Worm (Caenorhabditis elegans) whole organism, late embryonic: ENCODE measurements around the gene Y5H2A.1.
"Not testable (repeated sequence)": the region's sequence is repeated elsewhere in the genome, so short reads cannot be mapped to it uniquely, and the experiment has no call there.

Experiments used
- C08G9.2 ChIP-seq: sonication (generic microtip); optimal IDR thresholded peaks from 2 replicates; lab custom pipeline; 2016; ENCODE audit warnings: mild to moderate bottlenecking, missing genetic modification characterization, moderate library complexity, missing compliant biosample characterization
- C38D4.7 ChIP-seq: fragments of 200-800 bp; sonication (Bioruptor generic); optimal IDR thresholded peaks from 2 replicates; lab custom pipeline; 2018; ENCODE audit warnings: mild to moderate bottlenecking, missing genetic modification characterization, moderate library complexity, missing compliant biosample characterization
- K02D7.2 ChIP-seq: sonication (generic microtip); optimal IDR thresholded peaks from 2 replicates; lab custom pipeline; 2017; ENCODE audit warnings: mild to moderate bottlenecking, missing genetic modification characterization, missing compliant biosample characterization
- T23F11.4 ChIP-seq: fragments of 200-800 bp; sonication (Bioruptor generic); optimal IDR thresholded peaks from 2 replicates; lab custom pipeline; 2018; ENCODE audit warnings: mild to moderate bottlenecking, missing genetic modification characterization, missing compliant biosample characterization
- Y22D7AL.16 ChIP-seq: sonication (generic microtip); optimal IDR thresholded peaks from 2 replicates; lab custom pipeline; 2016; ENCODE audit warnings: missing genetic modification characterization, missing compliant biosample characterization
- ahr-1 ChIP-seq: sonication (generic microtip); optimal IDR thresholded peaks from 2 replicates; lab custom pipeline; 2016; ENCODE audit warnings: missing genetic modification characterization, missing compliant biosample characterization
- ceh-14 ChIP-seq: sonication (generic microtip); optimal IDR thresholded peaks from 2 replicates; lab custom pipeline; 2016; ENCODE audit warnings: missing genotype, missing genetic modification characterization, missing compliant biosample characterization
- ceh-18 ChIP-seq: sonication (generic microtip); optimal IDR thresholded peaks from 2 replicates; lab custom pipeline; 2016; ENCODE audit warnings: missing genetic modification characterization, missing compliant biosample characterization
- ceh-19 ChIP-seq: fragments of 200-800 bp; sonication (Bioruptor generic); optimal IDR thresholded peaks from 2 replicates; lab custom pipeline; 2018; ENCODE audit warnings: mild to moderate bottlenecking, missing genetic modification characterization, missing compliant biosample characterization
- ceh-22 ChIP-seq: sonication (generic microtip); optimal IDR thresholded peaks from 2 replicates; lab custom pipeline; 2017; ENCODE audit warnings: missing biosample characterization, missing genetic modification characterization
- ceh-34 ChIP-seq: sonication (generic microtip); optimal IDR thresholded peaks from 2 replicates; lab custom pipeline; 2016; ENCODE audit warnings: mild to moderate bottlenecking, missing genetic modification characterization, missing compliant biosample characterization
- ceh-6 ChIP-seq: fragments of 200-800 bp; sonication (Bioruptor generic); optimal IDR thresholded peaks from 2 replicates; lab custom pipeline; 2018; ENCODE audit warnings: mild to moderate bottlenecking, missing genetic modification characterization, missing compliant biosample characterization
- ceh-9 ChIP-seq: sonication (generic microtip); optimal IDR thresholded peaks from 2 replicates; lab custom pipeline; 2016; ENCODE audit warnings: mild to moderate bottlenecking, missing genetic modification characterization, inconsistent platforms, missing compliant biosample characterization
- dmd-4 ChIP-seq: sonication (generic microtip); optimal IDR thresholded peaks from 2 replicates; lab custom pipeline; 2016; ENCODE audit warnings: borderline replicate concordance, missing genetic modification characterization, missing compliant biosample characterization
- elt-2 ChIP-seq: sonication (generic microtip); optimal IDR thresholded peaks from 2 replicates; lab custom pipeline; 2016; ENCODE audit warnings: missing genetic modification reagents, missing genetic modification characterization, missing compliant biosample characterization
- elt-4 ChIP-seq: sonication (generic microtip); optimal IDR thresholded peaks from 2 replicates; lab custom pipeline; 2016; ENCODE audit warnings: missing genetic modification characterization, missing compliant biosample characterization
- fax-1 ChIP-seq: sonication (generic microtip); optimal IDR thresholded peaks from 2 replicates; lab custom pipeline; 2016; ENCODE audit warnings: missing genotype, missing genetic modification characterization, missing compliant biosample characterization
- fkh-6 ChIP-seq: sonication (generic microtip); optimal IDR thresholded peaks from 2 replicates; lab custom pipeline; 2016; ENCODE audit warnings: missing genetic modification characterization, missing compliant biosample characterization
- gmeb-2 ChIP-seq: sonication (generic microtip); optimal IDR thresholded peaks from 2 replicates; lab custom pipeline; 2016; ENCODE audit warnings: missing genetic modification characterization, inconsistent platforms, missing compliant biosample characterization
- hlh-13 ChIP-seq: fragments of 200-800 bp; sonication (Bioruptor generic); optimal IDR thresholded peaks from 2 replicates; lab custom pipeline; 2018; ENCODE audit warnings: mild to moderate bottlenecking, missing genetic modification characterization, missing compliant biosample characterization
- hlh-15 ChIP-seq: sonication (generic microtip); optimal IDR thresholded peaks from 2 replicates; lab custom pipeline; 2016; ENCODE audit warnings: missing genetic modification characterization, missing compliant biosample characterization
- hlh-30 ChIP-seq: sonication (generic microtip); optimal IDR thresholded peaks from 2 replicates; lab custom pipeline; 2017; ENCODE audit warnings: antibody characterized with exemption, missing genetic modification characterization, missing compliant biosample characterization; ENCODE audit not compliant: insufficient read depth
- hlh-8 ChIP-seq: sonication (generic microtip); optimal IDR thresholded peaks from 2 replicates; lab custom pipeline; 2016; ENCODE audit warnings: missing genotype, missing genetic modification characterization, missing compliant biosample characterization
- lin-11 ChIP-seq: fragments of 200-800 bp; sonication (Bioruptor generic); optimal IDR thresholded peaks from 2 replicates; lab custom pipeline; 2018; ENCODE audit warnings: mild to moderate bottlenecking, missing genetic modification characterization, missing compliant biosample characterization
- madf-2 ChIP-seq: sonication (generic microtip); optimal IDR thresholded peaks from 2 replicates; lab custom pipeline; 2017; ENCODE audit warnings: missing genetic modification characterization, missing compliant biosample characterization
- nhr-11 ChIP-seq: fragments of 150-350 bp; optimal IDR thresholded peaks from 2 replicates; lab custom pipeline; 2014; ENCODE audit warnings: missing biosample characterization, missing genetic modification characterization
- nhr-232 ChIP-seq: sonication (generic microtip); optimal IDR thresholded peaks from 2 replicates; lab custom pipeline; 2016; ENCODE audit warnings: missing genetic modification characterization, missing compliant biosample characterization
- npax-4 ChIP-seq: sonication (generic microtip); optimal IDR thresholded peaks from 2 replicates; lab custom pipeline; 2016; ENCODE audit warnings: missing genetic modification characterization, missing compliant biosample characterization
- odd-2 ChIP-seq: sonication (generic microtip); optimal IDR thresholded peaks from 2 replicates; lab custom pipeline; 2017; ENCODE audit warnings: antibody characterized with exemption, mild to moderate bottlenecking, missing genetic modification characterization, missing compliant biosample characterization
- pag-3 ChIP-seq: sonication (generic microtip); optimal IDR thresholded peaks from 2 replicates; lab custom pipeline; 2016; ENCODE audit warnings: missing compliant biosample characterization, missing genetic modification characterization, borderline replicate concordance
- pat-9 ChIP-seq: fragments of 200-800 bp; sonication (Bioruptor generic); optimal IDR thresholded peaks from 2 replicates; lab custom pipeline; 2018; ENCODE audit warnings: mild to moderate bottlenecking, missing genetic modification characterization, moderate library complexity, missing compliant biosample characterization
- pros-1 ChIP-seq: fragments of 150-350 bp; optimal IDR thresholded peaks from 2 replicates; lab custom pipeline; 2014; ENCODE audit warnings: missing biosample characterization, missing genetic modification reagents, missing genetic modification characterization
- rnt-1 ChIP-seq: sonication (generic microtip); optimal IDR thresholded peaks from 2 replicates; lab custom pipeline; 2016; ENCODE audit warnings: missing genetic modification characterization, missing compliant biosample characterization
- sox-2 ChIP-seq: fragments of 200-800 bp; sonication (Bioruptor generic); IDR thresholded peaks from 2 replicates; pipeline ENCODE4 v1.3.6; 2022; ENCODE audit warnings: missing genetic modification reagents, missing genetic modification characterization, missing compliant biosample characterization
- ttx-3 ChIP-seq: sonication (generic microtip); optimal IDR thresholded peaks from 2 replicates; lab custom pipeline; 2016; ENCODE audit warnings: missing genetic modification reagents, missing genetic modification characterization, missing compliant biosample characterization
- unc-3 ChIP-seq, 2 experiments: fragments of 200-800 bp in 1 of 2; sonication (Bioruptor generic) in 1 of 2; sonication (generic microtip) in 1 of 2; conservative IDR thresholded peaks in 1 of 2; optimal IDR thresholded peaks in 1 of 2; 2 replicates each; pipeline versions ENCODE4 v1.3.6 to Lab custom; 2016 to 2022; ENCODE audit warnings: missing compliant biosample characterization in 2 of 2, missing genetic modification characterization in 2 of 2, missing genetic modification reagents in 1 of 2
- unc-42 ChIP-seq: sonication (generic microtip); optimal IDR thresholded peaks from 2 replicates; lab custom pipeline; 2016; ENCODE audit warnings: missing genotype, missing genetic modification characterization, missing compliant biosample characterization
- unc-55 ChIP-seq: sonication (generic microtip); optimal IDR thresholded peaks from 2 replicates; lab custom pipeline; 2017; ENCODE audit warnings: missing biosample characterization, missing genetic modification reagents, missing genetic modification characterization
- unc-86 ChIP-seq: sonication (generic microtip); optimal IDR thresholded peaks from 2 replicates; lab custom pipeline; 2016; ENCODE audit warnings: missing genetic modification characterization, missing compliant biosample characterization
- zip-5 ChIP-seq: sonication (generic microtip); optimal IDR thresholded peaks from 2 replicates; lab custom pipeline; 2016; ENCODE audit warnings: missing genetic modification characterization, missing compliant biosample characterization
- ztf-16 ChIP-seq: sonication (generic microtip); optimal IDR thresholded peaks from 2 replicates; lab custom pipeline; 2017; ENCODE audit warnings: missing genetic modification characterization, missing compliant biosample characterization

Gene Y5H2A.1

DNA sequence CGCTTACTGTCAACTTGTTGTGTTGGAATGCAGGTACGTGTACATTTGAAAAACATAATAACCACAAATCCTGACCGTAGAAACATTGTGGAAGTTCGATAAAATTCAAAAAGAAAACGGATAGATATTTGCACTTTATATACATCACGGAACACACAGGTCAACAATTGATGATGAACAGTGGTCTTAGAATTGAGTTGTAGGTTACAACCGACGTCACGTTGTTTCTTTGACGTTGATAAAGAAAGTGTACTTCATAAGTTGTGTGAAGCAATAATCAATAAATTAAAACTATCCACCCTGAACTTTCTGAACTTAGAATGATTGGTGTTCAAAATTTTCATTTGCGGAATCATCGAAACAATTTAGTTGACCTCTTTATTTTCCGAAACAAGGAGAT lies at the start of gene Y5H2A.1:
TSS of gene Y5H2A.1 (minus strand) at position 101 of the 400 bp plus-strand sequence.
- TF ChIP-seq ceh-18 (tag; lab: Kevin White, UChicago) (no peak), hlh-30 (no peak), fkh-6 (tag; lab: Kevin White, UChicago) (no peak), ceh-19 (GFP tag; lab: Kevin White, UChicago) (no peak)

DNA sequence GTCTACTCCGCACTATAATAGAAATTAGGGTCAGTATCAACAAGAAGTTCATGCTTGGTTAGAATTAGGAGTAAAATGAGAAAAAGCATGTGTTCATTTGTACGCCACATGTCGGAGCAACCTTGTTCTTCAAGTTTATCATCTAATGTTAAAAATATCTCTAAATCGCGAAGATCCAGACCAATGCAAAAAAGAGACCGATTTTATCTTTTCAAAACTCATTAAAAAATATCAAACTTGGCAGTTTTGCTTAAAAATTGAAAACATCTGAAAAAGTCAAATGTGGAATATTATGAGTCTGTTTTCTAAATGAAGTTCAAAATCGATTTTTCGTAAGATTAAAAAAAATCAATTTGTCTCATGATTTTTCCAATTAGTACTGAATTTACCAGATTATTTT lies 49.4 kb upstream of the Y5H2A.1 start, which contains the start of gene Y19D10B.6:
TSS of gene Y19D10B.6 (minus strand) at position 101 of the 400 bp plus-strand sequence.
- TF ChIP-seq ztf-16; Y22D7AL.16; lin-11 (tag; lab: Kevin White, UChicago): not testable (repeated sequence)

DNA sequence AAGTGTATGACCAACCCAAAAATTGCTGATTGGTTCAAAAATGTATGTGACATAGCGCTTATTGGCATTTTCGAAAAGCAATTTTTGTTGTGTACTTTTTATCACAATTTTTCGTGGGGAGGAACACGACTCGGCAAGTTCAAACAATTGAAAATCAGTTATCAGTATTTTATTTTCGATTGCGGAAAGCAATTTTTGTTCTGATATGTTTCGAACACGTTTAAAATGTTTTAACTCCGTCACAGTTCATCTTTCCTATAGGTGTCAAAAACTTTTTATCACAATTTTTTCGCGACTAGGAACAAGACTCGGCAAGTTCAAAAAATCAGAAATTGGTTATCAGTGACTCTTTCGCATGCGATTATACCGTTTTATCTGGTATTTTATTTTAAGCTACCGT lies 36.6 kb upstream of the Y5H2A.1 start:
- TF ChIP-seq zip-5 (tag; lab: Kevin White, UChicago) (no peak), ceh-6 (GFP tag; lab: Kevin White, UChicago) (no peak), ceh-9 (no peak), lin-11 (tag; lab: Kevin White, UChicago) (no peak), npax-4 (tag; lab: Kevin White, UChicago) (no peak), nhr-11 (tag; lab: Kevin White, UChicago) (no peak), gmeb-2 (tag; lab: Kevin White, UChicago) (no peak), C38D4.7 (GFP tag; lab: Kevin White, UChicago) (no peak), ceh-18 (tag; lab: Kevin White, UChicago) (no peak), Y22D7AL.16 (no peak), ahr-1 (tag; lab: Kevin White, UChicago) (no peak), ceh-34 (no peak), dmd-4 (tag; lab: Kevin White, UChicago) (no peak)

DNA sequence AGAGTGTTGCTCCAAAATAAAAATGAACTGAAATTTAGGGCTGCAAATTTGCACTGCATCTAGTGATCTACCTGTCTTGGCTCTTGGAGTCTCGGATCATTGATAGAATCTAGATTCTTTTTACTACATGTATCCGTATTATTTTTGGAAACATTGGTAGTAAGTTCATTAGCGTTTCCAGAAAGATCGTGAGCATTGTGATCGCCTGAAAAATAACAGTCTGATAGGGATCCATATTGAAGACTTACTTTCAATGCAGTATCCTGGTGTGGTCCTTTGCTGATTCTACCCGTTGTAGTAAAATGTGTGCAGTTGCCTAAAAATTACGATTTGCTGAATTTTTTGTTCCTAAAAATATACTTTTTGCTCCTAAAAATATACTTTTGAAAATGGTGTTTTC lies 34.7 kb upstream of the Y5H2A.1 start:
- TF ChIP-seq madf-2 (tag; lab: Kevin White, UChicago) (no peak), C08G9.2 (tag; lab: Kevin White, UChicago) (no peak), ceh-9 (no peak), ahr-1 (tag; lab: Kevin White, UChicago) (no peak), nhr-11 (tag; lab: Kevin White, UChicago) (no peak), ztf-16 (no peak), ceh-14 (no peak), unc-42 (no peak), pag-3 (tag; lab: Kevin White, UChicago) (no peak), ceh-22 (tag; lab: Kevin White, UChicago) (no peak), nhr-232 (tag; lab: Kevin White, UChicago) (no peak), ceh-34 (no peak), K02D7.2 (tag; lab: Kevin White, UChicago) (no peak), ceh-18 (tag; lab: Kevin White, UChicago) (no peak), ttx-3 (tag; lab: Kevin White, UChicago) (no peak), pat-9 (tag; lab: Kevin White, UChicago) (no peak)

DNA sequence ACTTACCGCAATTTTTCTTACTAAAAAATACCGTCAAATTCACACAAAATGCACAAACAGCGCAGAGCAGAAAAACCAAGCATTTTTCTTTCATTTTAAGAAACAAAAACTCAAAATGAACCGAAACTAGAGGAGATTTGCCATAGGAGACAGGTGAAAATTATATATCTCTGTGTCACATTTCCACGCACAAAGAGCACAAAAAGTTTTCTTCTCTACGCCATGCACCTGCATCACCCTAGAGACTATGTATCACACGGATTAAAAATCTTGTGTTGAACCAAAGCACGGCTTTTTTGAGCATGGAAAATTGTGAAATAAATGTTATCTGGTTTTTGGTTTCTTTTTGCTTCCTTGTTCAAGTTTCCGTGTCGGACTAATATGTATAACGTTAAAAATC lies 32.1 kb upstream of the Y5H2A.1 start, which contains the start of gene irld-15:
TSS of gene irld-15 (minus strand) at position 101 of the 400 bp plus-strand sequence.
- TF ChIP-seq fax-1 (tag; lab: Kevin White, UChicago) (no peak), odd-2 (tag; lab: Kevin White, UChicago) (no peak), madf-2 (tag; lab: Kevin White, UChicago) (no peak), hlh-8 (no peak), unc-42 (no peak), sox-2 (GFP tag; lab: Robert Waterston, UW) (no peak), T23F11.4 (GFP tag; lab: Kevin White, UChicago) (no peak), elt-2 (tag; lab: Kevin White, UChicago) (no peak), gmeb-2 (tag; lab: Kevin White, UChicago) (no peak), unc-86 (tag; lab: Kevin White, UChicago) (no peak), hlh-15 (tag; lab: Kevin White, UChicago) (no peak), rnt-1 (tag; lab: Kevin White, UChicago) (no peak), unc-3 (GFP tag; conservative IDR thresholded peaks at IDR 0.05; lab: Robert Waterston, UW) (no peak), unc-3 (tag; optimal IDR thresholded peaks at IDR 0.05; lab: Kevin White, UChicago) (no peak), pros-1 (no peak), dmd-4 (tag; lab: Kevin White, UChicago) (no peak), K02D7.2 (tag; lab: Kevin White, UChicago) (no peak), unc-55 (GFP tag; lab: Kevin White, UChicago) (no peak), hlh-13 (GFP tag; lab: Kevin White, UChicago) (no peak), elt-4 (tag; lab: Kevin White, UChicago) (no peak), ceh-14 (no peak)
- TF ChIP-seq, all 69 proteins: peak for 0
